Fruit fly (Drosophila melanogaster) whole organism, embryonic: ENCODE results near the gene kni.
A peak's percentile ranks its signal among the peaks of the same experiment; 100 is the strongest.

Experiments used
- BtbVII ChIP-seq: fragments of 200-800 bp; sonication (Bioruptor generic); optimal IDR thresholded peaks from 3 replicates; lab custom pipeline; 2017; ENCODE audit warnings: missing biosample characterization, mild to moderate bottlenecking, missing genetic modification characterization
- CG10267 ChIP-seq: fragments of 200-800 bp; sonication (Bioruptor generic); optimal IDR thresholded peaks from 2 replicates; lab custom pipeline; 2018; ENCODE audit warnings: missing biosample characterization, mild to moderate bottlenecking, missing genetic modification characterization, moderate library complexity
- CG10462 ChIP-seq: fragments of 200-800 bp; sonication (Bioruptor generic); optimal IDR thresholded peaks from 2 replicates; lab custom pipeline; 2016; ENCODE audit warnings: missing biosample characterization, missing genetic modification characterization
- CG11085 ChIP-seq: fragments of 200-800 bp; sonication (Bioruptor generic); IDR thresholded peaks from 2 replicates; pipeline ENCODE4 v1.3.6; 2022; ENCODE audit warnings: missing biosample characterization, missing genetic modification characterization
- CG12219 ChIP-seq: fragments of 200-800 bp; sonication (Bioruptor generic); optimal IDR thresholded peaks from 3 replicates; lab custom pipeline; 2018; ENCODE audit warnings: missing biosample characterization, mild to moderate bottlenecking, missing genetic modification characterization
- CG14860 ChIP-seq: fragments of 200-800 bp; sonication (Bioruptor generic); IDR thresholded peaks from 3 replicates; pipeline ENCODE4 v1.3.6; 2022; ENCODE audit warnings: missing biosample characterization, missing genetic modification characterization; ENCODE audit not compliant: partially characterized antibody
- CG18764 ChIP-seq: fragments of 200-800 bp; sonication (Bioruptor generic); optimal IDR thresholded peaks from 3 replicates; lab custom pipeline; 2016; ENCODE audit warnings: missing biosample characterization, missing genetic modification characterization
- CG4730 ChIP-seq: fragments of 200-800 bp; sonication (Bioruptor generic); IDR thresholded peaks from 2 replicates; pipeline ENCODE4 v1.3.6; 2022; ENCODE audit warnings: missing biosample characterization, missing genetic modification characterization
- CG5245 ChIP-seq: fragments of 200-800 bp; sonication (Bioruptor generic); optimal IDR thresholded peaks from 3 replicates; lab custom pipeline; 2016; ENCODE audit warnings: missing biosample characterization, missing genetic modification characterization
- CG6654 ChIP-seq: fragments of 200-800 bp; sonication (Bioruptor generic); optimal IDR thresholded peaks from 2 replicates; lab custom pipeline; 2017; ENCODE audit warnings: missing biosample characterization, mild to moderate bottlenecking, missing genetic modification characterization
- CG7745 ChIP-seq: fragments of 200-800 bp; sonication (Bioruptor generic); optimal IDR thresholded peaks from 2 replicates; lab custom pipeline; 2018; ENCODE audit warnings: missing biosample characterization, mild to moderate bottlenecking, missing genetic modification characterization, moderate library complexity
- CG7839 ChIP-seq: fragments of 200-800 bp; sonication (Bioruptor generic); optimal IDR thresholded peaks from 3 replicates; lab custom pipeline; 2018; ENCODE audit warnings: missing biosample characterization, mild to moderate bottlenecking, missing genetic modification characterization, moderate library complexity
- CG8281 ChIP-seq: fragments of 200-800 bp; sonication (Bioruptor generic); optimal IDR thresholded peaks from 2 replicates; lab custom pipeline; 2018; ENCODE audit warnings: missing biosample characterization, mild to moderate bottlenecking, missing genetic modification characterization, moderate library complexity
- CG8359 ChIP-seq: fragments of 200-800 bp; sonication (Bioruptor generic); optimal IDR thresholded peaks from 2 replicates; lab custom pipeline; 2017; ENCODE audit warnings: missing biosample characterization, mild to moderate bottlenecking, missing genetic modification characterization, borderline replicate concordance
- CG8388 ChIP-seq: fragments of 200-800 bp; sonication (Bioruptor generic); optimal IDR thresholded peaks from 2 replicates; lab custom pipeline; 2019; ENCODE audit warnings: missing biosample characterization, mild to moderate bottlenecking, missing genetic modification characterization, moderate library complexity
- CG8924 ChIP-seq: fragments of 200-800 bp; optimal IDR thresholded peaks from 3 replicates; lab custom pipeline; 2019; ENCODE audit warnings: missing biosample characterization, mild to moderate bottlenecking, missing genetic modification characterization, moderate library complexity
- CG9437 ChIP-seq: fragments of 200-800 bp; sonication (Bioruptor generic); optimal IDR thresholded peaks from 2 replicates; lab custom pipeline; 2018; ENCODE audit warnings: missing biosample characterization, mild to moderate bottlenecking, missing genetic modification characterization
- Dll ChIP-seq: fragments of 200-800 bp; sonication (Bioruptor generic); IDR thresholded peaks from 4 replicates; pipeline ENCODE4 v1.3.6; 2022; ENCODE audit warnings: missing biosample characterization, missing genetic modification characterization; ENCODE audit not compliant: partially characterized antibody
- Doc3 ChIP-seq: fragments of 200-800 bp; sonication (Bioruptor generic); IDR thresholded peaks from 3 replicates; pipeline ENCODE4 v1.3.6; 2022; ENCODE audit warnings: missing biosample characterization, missing genetic modification characterization; ENCODE audit not compliant: partially characterized antibody
- Dp ChIP-seq: fragments of 200-800 bp; sonication (Bioruptor generic); optimal IDR thresholded peaks from 2 replicates; lab custom pipeline; 2018; ENCODE audit warnings: missing biosample characterization, mild to moderate bottlenecking, missing genetic modification characterization, moderate library complexity
- Gsc ChIP-seq: fragments of 200-800 bp; sonication (Bioruptor generic); IDR thresholded peaks from 2 replicates; pipeline ENCODE4 v1.3.6; 2022; ENCODE audit warnings: missing biosample characterization, missing genetic modification characterization
- HLH3B ChIP-seq: fragments of 200-800 bp; sonication (Bioruptor generic); IDR thresholded peaks from 2 replicates; pipeline ENCODE4 v1.3.6; 2022; ENCODE audit warnings: missing biosample characterization, missing genetic modification characterization
- Jarid2 ChIP-seq: fragments of 200-800 bp; sonication (Bioruptor generic); optimal IDR thresholded peaks from 3 replicates; lab custom pipeline; 2017; ENCODE audit warnings: mild to moderate bottlenecking, missing biosample characterization, missing genetic modification reagents, missing genetic modification characterization
- MESR4 ChIP-seq: fragments of 200-800 bp; sonication (Bioruptor generic); optimal IDR thresholded peaks from 2 replicates; lab custom pipeline; 2018; ENCODE audit warnings: missing biosample characterization, mild to moderate bottlenecking, missing genetic modification characterization, moderate library complexity
- Max ChIP-seq: fragments of 200-800 bp; sonication (Bioruptor generic); optimal IDR thresholded peaks from 2 replicates; lab custom pipeline; 2016; ENCODE audit warnings: missing biosample characterization, mild to moderate bottlenecking, missing genetic modification characterization
- NFAT ChIP-seq: fragments of 200-800 bp; sonication (Bioruptor generic); IDR thresholded peaks from 2 replicates; pipeline ENCODE4 v1.3.6; 2022; ENCODE audit warnings: missing biosample characterization, missing genetic modification characterization
- NK7.1 ChIP-seq: fragments of 200-800 bp; sonication (Bioruptor generic); optimal IDR thresholded peaks from 3 replicates; lab custom pipeline; 2016; ENCODE audit warnings: missing biosample characterization, missing genetic modification characterization
- Pdp1 ChIP-seq, 2 experiments: fragments of 200-800 bp; sonication (Bioruptor generic); optimal IDR thresholded peaks; 3 replicates each; lab custom pipeline; 2016; ENCODE audit warnings: missing biosample characterization in 2 of 2, missing genetic modification characterization in 2 of 2, mild to moderate bottlenecking in 1 of 2, moderate library complexity in 1 of 2
- Sry-δ ChIP-seq: fragments of 200-800 bp; sonication (Bioruptor generic); optimal IDR thresholded peaks from 2 replicates; lab custom pipeline; 2016; ENCODE audit warnings: missing biosample characterization, missing genetic modification characterization
- abd-A ChIP-seq: fragments of 200-800 bp; sonication (Bioruptor generic); optimal IDR thresholded peaks from 3 replicates; lab custom pipeline; 2019; ENCODE audit warnings: missing biosample characterization, mild to moderate bottlenecking, missing genetic modification characterization, moderate library complexity
- ara ChIP-seq: fragments of 200-800 bp; sonication (Bioruptor generic); IDR thresholded peaks from 2 replicates; pipeline ENCODE4 v1.3.6; 2022; ENCODE audit warnings: missing biosample characterization, missing genetic modification characterization
- bcd ChIP-seq: fragments of 200-800 bp; sonication (Bioruptor generic); optimal IDR thresholded peaks from 2 replicates; lab custom pipeline; 2017; ENCODE audit warnings: missing biosample characterization, mild to moderate bottlenecking, missing genetic modification characterization
- br ChIP-seq: fragments of >200 bp; optimal IDR thresholded peaks from 2 replicates; lab custom pipeline; 2017
- crol ChIP-seq: fragments of 200-800 bp; sonication (Bioruptor generic); IDR thresholded peaks from 2 replicates; pipeline ENCODE4 v1.3.6; 2022; ENCODE audit warnings: missing biosample characterization, missing genetic modification characterization
- fd96Cb ChIP-seq: fragments of 200-800 bp; sonication (Bioruptor generic); optimal IDR thresholded peaks from 2 replicates; lab custom pipeline; 2018; ENCODE audit warnings: missing biosample characterization, mild to moderate bottlenecking, missing genetic modification characterization, moderate library complexity
- gcm2 ChIP-seq: fragments of 200-800 bp; sonication (Bioruptor generic); optimal IDR thresholded peaks from 2 replicates; lab custom pipeline; 2016; ENCODE audit warnings: missing biosample characterization, missing genetic modification characterization
- gro ChIP-seq: fragments of 200-800 bp; sonication (Bioruptor generic); optimal IDR thresholded peaks from 2 replicates; lab custom pipeline; 2016; ENCODE audit warnings: missing biosample characterization, missing genetic modification characterization
- hkb ChIP-seq, 2 experiments: fragments of 200-800 bp in 1 of 2; fragments of >200 bp in 1 of 2; sonication (Bioruptor generic) in 1 of 2; IDR thresholded peaks in 1 of 2; optimal IDR thresholded peaks in 1 of 2; 2 replicates each; pipeline versions ENCODE4 v1.3.6 to Lab custom; 2017 to 2022; ENCODE audit warnings: missing biosample characterization in 1 of 2, missing genetic modification characterization in 1 of 2
- kah ChIP-seq: fragments of 200-800 bp; sonication (Bioruptor generic); optimal IDR thresholded peaks from 2 replicates; lab custom pipeline; 2018; ENCODE audit warnings: missing biosample characterization, mild to moderate bottlenecking, missing genetic modification characterization
- nerfin-1 ChIP-seq: fragments of 200-800 bp; sonication (Bioruptor generic); optimal IDR thresholded peaks from 3 replicates; lab custom pipeline; 2019; ENCODE audit warnings: missing biosample characterization, mild to moderate bottlenecking, missing genetic modification characterization, moderate library complexity
- p53 ChIP-seq: fragments of 200-800 bp; sonication (Bioruptor generic); optimal IDR thresholded peaks from 2 replicates; lab custom pipeline; 2016; ENCODE audit warnings: missing biosample characterization, missing genetic modification characterization
- pum ChIP-seq: fragments of 200-800 bp; sonication (Bioruptor generic); optimal IDR thresholded peaks from 2 replicates; lab custom pipeline; 2016; ENCODE audit warnings: missing biosample characterization, missing genetic modification characterization
- sc ChIP-seq, 3 experiments: fragments of >200 bp in 2 of 3; fragments of 200-800 bp in 1 of 3; sonication (Bioruptor generic) in 1 of 3; optimal IDR thresholded peaks; 2 replicates in 2 of 3; 3 replicates in 1 of 3; lab custom pipeline; 2017; ENCODE audit warnings: mild to moderate bottlenecking in 1 of 3, missing biosample characterization in 1 of 3, missing genetic modification characterization in 1 of 3, missing genetic modification reagents in 1 of 3
- seq ChIP-seq: fragments of 200-800 bp; sonication (Bioruptor generic); IDR thresholded peaks from 2 replicates; pipeline ENCODE4 v1.3.6; 2022; ENCODE audit warnings: missing biosample characterization, missing genetic modification characterization
- sug ChIP-seq: fragments of 200-800 bp; optimal IDR thresholded peaks from 2 replicates; lab custom pipeline; 2019; ENCODE audit warnings: missing biosample characterization, mild to moderate bottlenecking, missing genetic modification characterization, moderate library complexity
- tap ChIP-seq: fragments of 200-800 bp; optimal IDR thresholded peaks from 3 replicates; lab custom pipeline; 2019; ENCODE audit warnings: missing biosample characterization, mild to moderate bottlenecking, missing genetic modification characterization, moderate library complexity
- twi ChIP-seq: fragments of 200-800 bp; optimal IDR thresholded peaks from 2 replicates; lab custom pipeline; 2019; ENCODE audit warnings: missing biosample characterization, mild to moderate bottlenecking, missing genetic modification characterization, moderate library complexity
- vfl ChIP-seq: fragments of 200-800 bp; sonication (Bioruptor generic); optimal IDR thresholded peaks from 2 replicates; lab custom pipeline; 2016; ENCODE audit warnings: missing biosample characterization, missing genetic modification characterization
- zen2 ChIP-seq: fragments of 200-800 bp; sonication (Bioruptor generic); IDR thresholded peaks from 3 replicates; pipeline ENCODE4 v1.3.6; 2022; ENCODE audit warnings: missing biosample characterization, missing genetic modification characterization; ENCODE audit not compliant: partially characterized antibody
- zfh2 ChIP-seq: fragments of 200-800 bp; sonication (Bioruptor generic); optimal IDR thresholded peaks from 2 replicates; lab custom pipeline; 2016; ENCODE audit warnings: missing biosample characterization, missing genetic modification characterization

kni gene

DNA sequence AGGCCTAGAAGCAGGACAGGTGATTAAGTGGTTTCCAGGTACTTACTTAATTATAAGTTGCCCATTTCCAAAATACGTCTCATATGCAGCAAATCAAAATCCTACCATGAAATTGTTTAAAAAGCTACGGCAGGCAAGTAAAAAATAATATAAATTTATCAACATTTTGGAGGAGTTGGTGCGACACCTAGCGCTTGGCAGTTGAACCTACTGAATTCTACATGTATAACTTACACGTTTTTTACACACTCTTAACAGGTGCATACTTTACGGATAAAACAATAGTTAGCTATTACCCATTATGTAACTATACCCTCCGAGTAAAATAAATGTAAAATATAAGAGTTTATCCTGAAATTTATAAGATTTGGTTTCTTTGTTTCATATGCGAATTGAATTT lies 16.2 kb upstream of the kni start (continued):
- TF ChIP-seq Dll (no peak), BtbVII (GFP tag; lab: Kevin White, UChicago) (peak; percentile 47), Max (peak; percentile 46), Pdp1 (GFP tag; optimal IDR thresholded peaks at IDR 0.05; lab: Kevin White, UChicago) (peak; percentile 62 to 99), bcd (GFP tag; lab: Kevin White, UChicago) (peak; percentile 68), sc (optimal IDR thresholded peaks at IDR 0.05; lab: Kevin White, UChicago) (no peak), sc (GFP tag; optimal IDR thresholded peaks at IDR 0.05; lab: Kevin White, UChicago) (peak; percentile 60), seq (no peak), Gsc (GFP tag; lab: Robert Waterston, UW) (no peak), CG8924 (tag; lab: Kevin White, UChicago) (peak; percentile 41), Dp (GFP tag; lab: Kevin White, UChicago) (no peak), CG10462 (peak; percentile 39), CG6654 (GFP tag; lab: Kevin White, UChicago) (peak; percentile 35), CG11085 (GFP tag; lab: Robert Waterston, UW) (peak; percentile 59), sug (peak; percentile 66), br (no peak), CG4730 (GFP tag; lab: Robert Waterston, UW) (peak; percentile 45), p53 (GFP tag; lab: Kevin White, UChicago) (no peak), twi (peak; percentile 40), pum (GFP tag; lab: Kevin White, UChicago) (peak; percentile 30), Doc3 (GFP tag; lab: Robert Waterston, UW) (no peak), Sry-δ (peak; percentile 18), CG8388 (peak; percentile 20), CG9437 (GFP tag; lab: Kevin White, UChicago) (peak; percentile 15), NK7.1 (GFP tag; lab: Kevin White, UChicago) (no peak), CG8359 (GFP tag; lab: Kevin White, UChicago) (no peak), crol (GFP tag; lab: Robert Waterston, UW) (no peak), Jarid2 (GFP tag; lab: Kevin White, UChicago) (peak; percentile 75), zfh2 (GFP tag; lab: Kevin White, UChicago) (no peak), nerfin-1 (peak; percentile 38), CG14860 (GFP tag; lab: Robert Waterston, UW) (no peak), CG8281 (no peak), kah (peak; percentile 15), abd-A (tag; lab: Kevin White, UChicago) (no peak), gcm2 (GFP tag; lab: Kevin White, UChicago) (peak; percentile 34), fd96Cb (tag; lab: Kevin White, UChicago) (peak; percentile 36), CG7839 (tag; lab: Kevin White, UChicago) (peak; percentile 67), MESR4 (no peak), HLH3B (peak; percentile 40), CG10267 (tag; lab: Kevin White, UChicago) (peak; percentile 56), CG18764 (GFP tag; lab: Kevin White, UChicago) (peak; percentile 45), hkb (optimal IDR thresholded peaks at IDR 0.05; lab: Kevin White, UChicago) (no peak), hkb (GFP tag; IDR thresholded peaks at IDR 0.05; lab: Robert Waterston, UW) (peak; percentile 53), CG5245 (GFP tag; lab: Kevin White, UChicago) (peak; percentile 63), zen2 (GFP tag; lab: Robert Waterston, UW) (no peak), NFAT (GFP tag; lab: Robert Waterston, UW) (peak; percentile 54; the same call in 1 of the 2 replicates), ara (GFP tag; lab: Robert Waterston, UW) (peak; percentile 61; the same call in 1 of the 2 replicates), gro (GFP tag; lab: Kevin White, UChicago) (peak; percentile 21), tap (tag; lab: Kevin White, UChicago) (no peak), vfl (GFP tag; lab: Kevin White, UChicago) (no peak), CG7745 (no peak), CG12219 (GFP tag; lab: Kevin White, UChicago) (peak; percentile 53)
